Worm (Caenorhabditis elegans): ENCODE results near the gene F59E12.1.

DNA sequence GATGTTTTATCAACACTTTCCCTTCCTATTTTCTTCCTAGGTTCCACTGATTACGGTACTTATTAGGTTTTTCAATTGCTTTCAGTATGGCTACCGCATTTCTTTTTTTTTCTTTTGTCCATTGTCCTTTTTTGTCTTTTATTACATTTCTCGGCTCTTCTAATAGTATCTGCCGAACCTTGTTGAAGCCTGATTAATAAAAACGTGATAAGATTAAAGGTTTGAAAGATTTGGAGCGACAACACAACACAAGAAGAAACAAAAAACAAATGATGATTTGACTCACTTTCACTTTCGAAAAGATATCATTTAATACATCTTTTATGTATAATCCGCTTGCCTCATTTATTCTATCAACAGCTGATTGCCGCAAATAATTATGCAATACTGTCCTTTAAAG, 10.7 kb downstream of the F59E12.1 start, which contains the start of gene C25H3.15:
- TF ChIP-seq him-1 (tag; optimal IDR thresholded peaks at IDR 0.05) (no peak), dao-5 (tag; optimal IDR thresholded peaks at IDR 0.05) (no peak)
